Fruit fly (Drosophila melanogaster): ENCODE data around the gene CG13694.

CG13694 gene

dm6 chr2L:116388-116787 lies at the start of gene CG13694:
TSS of gene CG13694 (minus strand) at chr2L:116488.
- TF ChIP-seq CG8478 (optimal IDR thresholded peaks at IDR 0.05) (no peak), pan (optimal IDR thresholded peaks at IDR 0.05) (no peak), psq (optimal IDR thresholded peaks at IDR 0.05) (no peak), Dll (optimal IDR thresholded peaks at IDR 0.05) (no peak), usp (GFP tag; optimal IDR thresholded peaks at IDR 0.05) (no peak), EcR (GFP tag; optimal IDR thresholded peaks at IDR 0.05) (no peak)

- TF ChIP-seq psq (optimal IDR thresholded peaks at IDR 0.05) = no peak
- no peak for TF ChIP-seq EcR (GFP tag; optimal IDR thresholded peaks at IDR 0.05)
- TF ChIP-seq Dll (optimal IDR thresholded peaks at IDR 0.05) = no peak
- TF ChIP-seq usp (GFP tag; optimal IDR thresholded peaks at IDR 0.05) = no peak
- TF ChIP-seq CG8478 (optimal IDR thresholded peaks at IDR 0.05) = no peak
- no peak for TF ChIP-seq pan (optimal IDR thresholded peaks at IDR 0.05)
These were observed 49.1 kb upstream of the CG13694 start for dm6 chr2L:165253-165890.

dm6 chr2L:163229-163628 lies 46.9 kb upstream of the CG13694 start:
- TF ChIP-seq usp (GFP tag; optimal IDR thresholded peaks at IDR 0.05) = no peak
- TF ChIP-seq pan (optimal IDR thresholded peaks at IDR 0.05) = no peak

dm6 chr2L:162208-162607 lies 45.9 kb upstream of the CG13694 start:
- TF ChIP-seq psq (optimal IDR thresholded peaks at IDR 0.05) = no peak

dm6 chr2L:161453-162175 lies 45.3 kb upstream of the CG13694 start:
- TF ChIP-seq pan (optimal IDR thresholded peaks at IDR 0.05) = no peak
- TF ChIP-seq EcR (GFP tag; optimal IDR thresholded peaks at IDR 0.05) = no peak
- TF ChIP-seq CG8478 (optimal IDR thresholded peaks at IDR 0.05) = peak; percentile 57

dm6 chr2L:160581-161452 lies 44.5 kb upstream of the CG13694 start:
- no peak for TF ChIP-seq pan (optimal IDR thresholded peaks at IDR 0.05)
- TF ChIP-seq usp (GFP tag; optimal IDR thresholded peaks at IDR 0.05) = no peak
- no peak for TF ChIP-seq psq (optimal IDR thresholded peaks at IDR 0.05)
- TF ChIP-seq CG8478 (optimal IDR thresholded peaks at IDR 0.05) = peak; percentile 80
- TF ChIP-seq Dll (optimal IDR thresholded peaks at IDR 0.05) = no peak
- peak in 1 of 2 experiments; percentile 27 for TF ChIP-seq EcR (GFP tag; optimal IDR thresholded peaks at IDR 0.05)

dm6 chr2L:158649-159257 lies 42.5 kb upstream of the CG13694 start, which contains the start of the genes CG33635 and spen:
TSS of gene CG33635 (minus strand) at chr2L:158664.
TSS of gene spen (plus strand) at chr2L:159032.
- TF ChIP-seq pan (optimal IDR thresholded peaks at IDR 0.05) (no peak), EcR (GFP tag; optimal IDR thresholded peaks at IDR 0.05) (no peak), CG8478 (optimal IDR thresholded peaks at IDR 0.05) (no peak), psq (optimal IDR thresholded peaks at IDR 0.05) (no peak), Dll (optimal IDR thresholded peaks at IDR 0.05) (no peak), usp (GFP tag; optimal IDR thresholded peaks at IDR 0.05) (no peak)

- TF ChIP-seq usp (GFP tag; optimal IDR thresholded peaks at IDR 0.05) = no peak
- no peak for TF ChIP-seq EcR (GFP tag; optimal IDR thresholded peaks at IDR 0.05)
- TF ChIP-seq CG8478 (optimal IDR thresholded peaks at IDR 0.05) = no peak
- TF ChIP-seq pan (optimal IDR thresholded peaks at IDR 0.05) = no peak
- no peak for TF ChIP-seq psq (optimal IDR thresholded peaks at IDR 0.05)
- TF ChIP-seq Dll (optimal IDR thresholded peaks at IDR 0.05) = no peak
These were observed 39.7 kb upstream of the CG13694 start, which contains the start of gene CG3436 for dm6 chr2L:155994-156393. TSS of gene CG3436 (plus strand) at chr2L:156029.

dm6 chr2L:155215-155712 lies 39.0 kb upstream of the CG13694 start, which contains the start of gene Pus10:
TSS of gene Pus10 (minus strand) at chr2L:155305.
- no peak for TF ChIP-seq EcR (GFP tag; optimal IDR thresholded peaks at IDR 0.05)
- no peak for TF ChIP-seq CG8478 (optimal IDR thresholded peaks at IDR 0.05)
- no peak for TF ChIP-seq psq (optimal IDR thresholded peaks at IDR 0.05)
- TF ChIP-seq Dll (optimal IDR thresholded peaks at IDR 0.05) = no peak
- no peak for TF ChIP-seq usp (GFP tag; optimal IDR thresholded peaks at IDR 0.05)
- TF ChIP-seq pan (optimal IDR thresholded peaks at IDR 0.05) = no peak

- no peak for TF ChIP-seq usp (GFP tag; optimal IDR thresholded peaks at IDR 0.05)
- no peak for TF ChIP-seq EcR (GFP tag; optimal IDR thresholded peaks at IDR 0.05)
- TF ChIP-seq Dll (optimal IDR thresholded peaks at IDR 0.05) = no peak
- no peak for TF ChIP-seq CG8478 (optimal IDR thresholded peaks at IDR 0.05)
- no peak for TF ChIP-seq psq (optimal IDR thresholded peaks at IDR 0.05)
- no peak for TF ChIP-seq pan (optimal IDR thresholded peaks at IDR 0.05)
These were observed 36.9 kb upstream of the CG13694 start, which contains the start of gene CG42399 for dm6 chr2L:153142-153541. TSS of gene CG42399 (minus strand) at chr2L:153300.

dm6 chr2L:146503-146902 lies 30.2 kb upstream of the CG13694 start:
- TF ChIP-seq psq (optimal IDR thresholded peaks at IDR 0.05) (no peak), CG8478 (optimal IDR thresholded peaks at IDR 0.05) (no peak)

dm6 chr2L:143088-143487 lies 26.8 kb upstream of the CG13694 start, which contains the start of the genes CG31974 and CG11454:
TSS of gene CG31974 (minus strand) at chr2L:143091.
TSS of gene CG11454 (plus strand) at chr2L:143323.
- no peak for TF ChIP-seq Dll (optimal IDR thresholded peaks at IDR 0.05)
- TF ChIP-seq usp (GFP tag; optimal IDR thresholded peaks at IDR 0.05) = no peak
- TF ChIP-seq pan (optimal IDR thresholded peaks at IDR 0.05) = no peak
- TF ChIP-seq EcR (GFP tag; optimal IDR thresholded peaks at IDR 0.05) = no peak
- no peak for TF ChIP-seq psq (optimal IDR thresholded peaks at IDR 0.05)
- no peak for TF ChIP-seq CG8478 (optimal IDR thresholded peaks at IDR 0.05)

Data from whole organism.